Worm (Caenorhabditis elegans) whole organism, late embryonic: Measurements from ENCODE around the gene H08J19.1.

ENCODE experiments used
- F13H6.1 ChIP-seq: sonication (generic microtip); optimal IDR thresholded peaks from 2 replicates; lab custom pipeline; 2016; ENCODE audit warnings: missing genetic modification characterization, missing compliant biosample characterization
- K02D7.2 ChIP-seq: sonication (generic microtip); optimal IDR thresholded peaks from 2 replicates; lab custom pipeline; 2017; ENCODE audit warnings: mild to moderate bottlenecking, missing genetic modification characterization, missing compliant biosample characterization
- ama-1 ChIP-seq: fragments of 150-350 bp; optimal IDR thresholded peaks from 2 replicates; lab custom pipeline; 2014
- ceh-14 ChIP-seq: sonication (generic microtip); optimal IDR thresholded peaks from 2 replicates; lab custom pipeline; 2016; ENCODE audit warnings: missing genotype, missing genetic modification characterization, missing compliant biosample characterization
- ceh-18 ChIP-seq: sonication (generic microtip); optimal IDR thresholded peaks from 2 replicates; lab custom pipeline; 2016; ENCODE audit warnings: missing genetic modification characterization, missing compliant biosample characterization
- ceh-19 ChIP-seq: fragments of 200-800 bp; sonication (Bioruptor generic); optimal IDR thresholded peaks from 2 replicates; lab custom pipeline; 2018; ENCODE audit warnings: mild to moderate bottlenecking, missing genetic modification characterization, missing compliant biosample characterization
- ceh-31 ChIP-seq: sonication (generic microtip); optimal IDR thresholded peaks from 2 replicates; lab custom pipeline; 2016; ENCODE audit warnings: missing genetic modification characterization, missing compliant biosample characterization
- ceh-45 ChIP-seq: fragments of 200-800 bp; sonication (Bioruptor generic); IDR thresholded peaks from 2 replicates; pipeline ENCODE4 v1.3.6; 2022; ENCODE audit warnings: missing genetic modification reagents, missing genetic modification characterization, missing compliant biosample characterization
- ceh-48 ChIP-seq: sonication (generic microtip); optimal IDR thresholded peaks from 2 replicates; lab custom pipeline; 2016; ENCODE audit warnings: missing genetic modification characterization, inconsistent platforms, missing compliant biosample characterization
- ceh-9 ChIP-seq: sonication (generic microtip); optimal IDR thresholded peaks from 2 replicates; lab custom pipeline; 2016; ENCODE audit warnings: mild to moderate bottlenecking, missing genetic modification characterization, inconsistent platforms, missing compliant biosample characterization
- dmd-4 ChIP-seq: sonication (generic microtip); optimal IDR thresholded peaks from 2 replicates; lab custom pipeline; 2016; ENCODE audit warnings: borderline replicate concordance, missing genetic modification characterization, missing compliant biosample characterization
- dve-1 ChIP-seq: sonication (generic microtip); optimal IDR thresholded peaks from 2 replicates; lab custom pipeline; 2017; ENCODE audit warnings: antibody characterized with exemption, mild to moderate bottlenecking, missing genetic modification characterization, missing compliant biosample characterization
- elt-2 ChIP-seq: sonication (generic microtip); optimal IDR thresholded peaks from 2 replicates; lab custom pipeline; 2016; ENCODE audit warnings: missing genetic modification reagents, missing genetic modification characterization, missing compliant biosample characterization
- elt-4 ChIP-seq: sonication (generic microtip); optimal IDR thresholded peaks from 2 replicates; lab custom pipeline; 2016; ENCODE audit warnings: missing genetic modification characterization, missing compliant biosample characterization
- ets-4 ChIP-seq: sonication (generic microtip); optimal IDR thresholded peaks from 2 replicates; lab custom pipeline; 2016; ENCODE audit warnings: missing genetic modification characterization, missing compliant biosample characterization
- eyg-1 ChIP-seq: sonication (generic microtip); optimal IDR thresholded peaks from 2 replicates; lab custom pipeline; 2016; ENCODE audit warnings: missing genotype, missing genetic modification characterization, missing compliant biosample characterization
- gmeb-2 ChIP-seq: sonication (generic microtip); optimal IDR thresholded peaks from 2 replicates; lab custom pipeline; 2016; ENCODE audit warnings: missing genetic modification characterization, inconsistent platforms, missing compliant biosample characterization
- hlh-13 ChIP-seq: fragments of 200-800 bp; sonication (Bioruptor generic); optimal IDR thresholded peaks from 2 replicates; lab custom pipeline; 2018; ENCODE audit warnings: mild to moderate bottlenecking, missing genetic modification characterization, missing compliant biosample characterization
- hlh-30 ChIP-seq: sonication (generic microtip); optimal IDR thresholded peaks from 2 replicates; lab custom pipeline; 2017; ENCODE audit warnings: antibody characterized with exemption, missing genetic modification characterization, missing compliant biosample characterization; ENCODE audit not compliant: insufficient read depth
- hlh-8 ChIP-seq: sonication (generic microtip); optimal IDR thresholded peaks from 2 replicates; lab custom pipeline; 2016; ENCODE audit warnings: missing genotype, missing genetic modification characterization, missing compliant biosample characterization
- lin-11 ChIP-seq: fragments of 200-800 bp; sonication (Bioruptor generic); optimal IDR thresholded peaks from 2 replicates; lab custom pipeline; 2018; ENCODE audit warnings: mild to moderate bottlenecking, missing genetic modification characterization, missing compliant biosample characterization
- nfya-1 ChIP-seq: sonication (generic microtip); optimal IDR thresholded peaks from 2 replicates; lab custom pipeline; 2017; ENCODE audit warnings: missing genetic modification characterization, mild to moderate bottlenecking, missing compliant biosample characterization, antibody characterized with exemption, moderate library complexity
- nhr-11 ChIP-seq: fragments of 150-350 bp; optimal IDR thresholded peaks from 2 replicates; lab custom pipeline; 2014; ENCODE audit warnings: missing biosample characterization, missing genetic modification characterization
- nhr-232 ChIP-seq: sonication (generic microtip); optimal IDR thresholded peaks from 2 replicates; lab custom pipeline; 2016; ENCODE audit warnings: missing genetic modification characterization, missing compliant biosample characterization
- pha-4 ChIP-seq: fragments of 150-350 bp; optimal IDR thresholded peaks from 2 replicates; lab custom pipeline; 2018; ENCODE audit warnings: missing biosample characterization, missing genetic modification reagents, missing genetic modification characterization
- ref-2 ChIP-seq: sonication (generic microtip); optimal IDR thresholded peaks from 2 replicates; lab custom pipeline; 2016; ENCODE audit warnings: missing genetic modification characterization, missing compliant biosample characterization
- rnt-1 ChIP-seq: sonication (generic microtip); optimal IDR thresholded peaks from 2 replicates; lab custom pipeline; 2016; ENCODE audit warnings: missing genetic modification characterization, missing compliant biosample characterization
- sox-4 ChIP-seq: sonication (generic microtip); optimal IDR thresholded peaks from 2 replicates; lab custom pipeline; 2017; ENCODE audit warnings: mild to moderate bottlenecking, missing genetic modification characterization, inconsistent platforms, missing compliant biosample characterization
- ttx-3 ChIP-seq: sonication (generic microtip); optimal IDR thresholded peaks from 2 replicates; lab custom pipeline; 2016; ENCODE audit warnings: missing genetic modification reagents, missing genetic modification characterization, missing compliant biosample characterization
- unc-3 ChIP-seq, 2 experiments: fragments of 200-800 bp in 1 of 2; sonication (Bioruptor generic) in 1 of 2; sonication (generic microtip) in 1 of 2; conservative IDR thresholded peaks in 1 of 2; optimal IDR thresholded peaks in 1 of 2; 2 replicates each; pipeline versions ENCODE4 v1.3.6 to Lab custom; 2016 to 2022; ENCODE audit warnings: missing compliant biosample characterization in 2 of 2, missing genetic modification characterization in 2 of 2, missing genetic modification reagents in 1 of 2
- unc-55 ChIP-seq: sonication (generic microtip); optimal IDR thresholded peaks from 2 replicates; lab custom pipeline; 2017; ENCODE audit warnings: missing biosample characterization, missing genetic modification reagents, missing genetic modification characterization
- unc-86 ChIP-seq: sonication (generic microtip); optimal IDR thresholded peaks from 2 replicates; lab custom pipeline; 2016; ENCODE audit warnings: missing genetic modification characterization, missing compliant biosample characterization

The H08J19.1 gene

ce11 chrX:15607498-15608019, 35.2 kb upstream of the H08J19.1 start, which contains the start of gene nipi-3:
Gene nipi-3 (plus strand): TSS chrX:15607969.
- no peak for TF ChIP-seq sox-4 (tag; lab: Kevin White, UChicago)
- peak; percentile 89 for TF ChIP-seq hlh-30
- no peak for TF ChIP-seq ceh-31 (tag; lab: Kevin White, UChicago)
- peak; percentile 82 for TF ChIP-seq dve-1 (tag; lab: Kevin White, UChicago)
- TF ChIP-seq elt-2 (tag; lab: Kevin White, UChicago) = peak; percentile 54
- TF ChIP-seq ets-4 (tag; lab: Kevin White, UChicago) = peak; percentile 8
- TF ChIP-seq nfya-1 (tag; lab: Kevin White, UChicago) = peak; percentile 60
- no peak for TF ChIP-seq elt-4
- TF ChIP-seq unc-55 = peak; percentile 96
- peak; percentile 61 for TF ChIP-seq ceh-18
- TF ChIP-seq ref-2 = peak; percentile 19

ce11 chrX:15608593-15608992, 34.1 kb upstream of the H08J19.1 start:
- TF ChIP-seq ceh-19 (GFP tag; lab: Kevin White, UChicago) = no peak
- TF ChIP-seq eyg-1 = no peak
- TF ChIP-seq ceh-9 (tag; lab: Kevin White, UChicago) = no peak
- TF ChIP-seq unc-86 (tag; lab: Kevin White, UChicago) = no peak
- TF ChIP-seq lin-11 (tag; lab: Kevin White, UChicago) = no peak
- TF ChIP-seq ceh-45 (GFP tag; lab: Robert Waterston, UW) = no peak
- no peak for TF ChIP-seq ceh-18
- TF ChIP-seq hlh-13 (GFP tag; lab: Kevin White, UChicago) = no peak
- no peak for TF ChIP-seq hlh-8 (tag; lab: Kevin White, UChicago)
- no peak for TF ChIP-seq rnt-1 (tag; lab: Kevin White, UChicago)
- TF ChIP-seq ceh-48 (tag; lab: Kevin White, UChicago) = no peak

- no peak for TF ChIP-seq eyg-1
- no peak for TF ChIP-seq ceh-18
- no peak for TF ChIP-seq ttx-3
- no peak for TF ChIP-seq elt-4
- TF ChIP-seq K02D7.2 (tag; lab: Kevin White, UChicago) = no peak
- TF ChIP-seq ama-1 = no peak
- no peak for TF ChIP-seq dmd-4 (tag; lab: Kevin White, UChicago)
- TF ChIP-seq ceh-14 (tag; lab: Kevin White, UChicago) = no peak
- no peak for TF ChIP-seq ets-4 (tag; lab: Kevin White, UChicago)
- TF ChIP-seq nhr-232 (tag; lab: Kevin White, UChicago) = no peak
- TF ChIP-seq gmeb-2 = no peak
- TF ChIP-seq nhr-11 (tag; lab: Kevin White, UChicago) = no peak
- TF ChIP-seq, all 69 proteins: peak for 0
Measured at ce11 chrX:15609698-15610097, 33.0 kb upstream of the H08J19.1 start.

ce11 chrX:15610527-15611091, 32.1 kb upstream of the H08J19.1 start:
- TF ChIP-seq elt-2 (tag; lab: Kevin White, UChicago) = peak; percentile 88
- TF ChIP-seq pha-4 (tag; lab: Kevin White, UChicago) = no peak
- TF ChIP-seq, all 69 proteins: peak for 1

- peak; percentile 37 for TF ChIP-seq nfya-1 (tag; lab: Kevin White, UChicago)
- no peak for TF ChIP-seq unc-3 (GFP tag; conservative IDR thresholded peaks at IDR 0.05; lab: Robert Waterston, UW)
- no peak for TF ChIP-seq unc-3 (tag; optimal IDR thresholded peaks at IDR 0.05; lab: Kevin White, UChicago)
- no peak for TF ChIP-seq F13H6.1
- TF ChIP-seq ceh-31 (tag; lab: Kevin White, UChicago) = peak; percentile 2
Measured at ce11 chrX:15613745-15614229, 29.0 kb upstream of the H08J19.1 start, which contains the start of gene K09E9.3. Gene K09E9.3 (minus strand): TSS chrX:15613795.
